Fruit fly (Drosophila melanogaster): ENCODE results near the gene Nhe1.

Gene Nhe1

dm6 chr2L:107476-108436, 1.2 kb upstream of the Nhe1 start (continued):
- peak; percentile 25 for TF ChIP-seq CG2712 (tag; optimal IDR thresholded peaks at IDR 0.05)
- TF ChIP-seq Dad (GFP tag; optimal IDR thresholded peaks at IDR 0.05): no peak
- no peak for TF ChIP-seq hkb (optimal IDR thresholded peaks at IDR 0.05)
- 0 out of 2 replicates have a peak, but pooled peaks have one; percentile 9 for TF ChIP-seq hkb (GFP tag; IDR thresholded peaks at IDR 0.05)
- no peak for TF ChIP-seq dimm (GFP tag; IDR thresholded peaks at IDR 0.05)
- TF ChIP-seq pzg (GFP tag; optimal IDR thresholded peaks at IDR 0.05): peak; percentile 63
- no peak for TF ChIP-seq HLHmδ (GFP tag; optimal IDR thresholded peaks at IDR 0.05)
- peak; percentile 42 for TF ChIP-seq CG17568 (GFP tag; optimal IDR thresholded peaks at IDR 0.05)
- TF ChIP-seq E2f2 (GFP tag; IDR thresholded peaks at IDR 0.05): peak; percentile 59
- TF ChIP-seq MESR4 (GFP tag; optimal IDR thresholded peaks at IDR 0.05): peak; percentile 61
- peak; percentile 63 for TF ChIP-seq nom (GFP tag; optimal IDR thresholded peaks at IDR 0.05)
- TF ChIP-seq CG9727 (GFP tag; optimal IDR thresholded peaks at IDR 0.05): peak; percentile 38
- no peak for TF ChIP-seq phol (tag; optimal IDR thresholded peaks at IDR 0.05)
- TF ChIP-seq gsb (GFP tag; IDR thresholded peaks at IDR 0.05): no peak
- TF ChIP-seq Ets97D (GFP tag; optimal IDR thresholded peaks at IDR 0.05): peak; percentile 24
- no peak for TF ChIP-seq H15 (GFP tag; IDR thresholded peaks at IDR 0.05)
- no peak for TF ChIP-seq sqz (GFP tag; optimal IDR thresholded peaks at IDR 0.05)
- TF ChIP-seq Med (GFP tag): peak; percentile 79
- TF ChIP-seq Nf-YC (tag; optimal IDR thresholded peaks at IDR 0.05): peak; percentile 40
- TF ChIP-seq Max (GFP tag; optimal IDR thresholded peaks at IDR 0.05): peak; percentile 31
- TF ChIP-seq lilli (GFP tag; optimal IDR thresholded peaks at IDR 0.05): peak; percentile 29
- peak; percentile 49; the same call in 1 of the 2 replicates for TF ChIP-seq CG42726 (GFP tag; IDR thresholded peaks at IDR 0.05; ENCODE audit: partially characterized antibody)
- TF ChIP-seq Mes4 (GFP tag; optimal IDR thresholded peaks at IDR 0.05): no peak
- peak in 1 of 3 experiments; percentile 73 for TF ChIP-seq Stat92E (GFP tag; optimal IDR thresholded peaks at IDR 0.05)
- TF ChIP-seq wor (GFP tag; IDR thresholded peaks at IDR 0.05): no peak
- peak; percentile 31 for TF ChIP-seq trem (tag; optimal IDR thresholded peaks at IDR 0.05)
- TF ChIP-seq abd-A (tag; optimal IDR thresholded peaks at IDR 0.05): peak; percentile 85
- TF ChIP-seq C15 (GFP tag; IDR thresholded peaks at IDR 0.05): no peak
- TF ChIP-seq yki (optimal IDR thresholded peaks at IDR 0.05): peak; percentile 34
- TF ChIP-seq HHEX (GFP tag; optimal IDR thresholded peaks at IDR 0.05): peak; percentile 8
- peak; percentile 81 for TF ChIP-seq mirr (GFP tag; optimal IDR thresholded peaks at IDR 0.05)
- peak; percentile 10 for TF ChIP-seq Dek (tag; optimal IDR thresholded peaks at IDR 0.05)
- TF ChIP-seq CG13624 (GFP tag; optimal IDR thresholded peaks at IDR 0.05): peak; percentile 33
- no peak for TF ChIP-seq Neu2 (GFP tag; optimal IDR thresholded peaks at IDR 0.05; ENCODE audit: borderline replicate concordance)
- no peak for TF ChIP-seq CG4360 (GFP tag; IDR thresholded peaks at IDR 0.05)
- peak; percentile 43 for TF ChIP-seq CG8924 (tag; optimal IDR thresholded peaks at IDR 0.05)
- peak; percentile 5; the same call in 1 of the 2 replicates for TF ChIP-seq Drgx (GFP tag; IDR thresholded peaks at IDR 0.05)
- TF ChIP-seq ranshi (GFP tag; IDR thresholded peaks at IDR 0.05): no peak
- no peak for TF ChIP-seq Spps (tag; optimal IDR thresholded peaks at IDR 0.05)
- no peak for TF ChIP-seq CG13123 (GFP tag; optimal IDR thresholded peaks at IDR 0.05)
- no peak for TF ChIP-seq CG8359 (GFP tag; optimal IDR thresholded peaks at IDR 0.05; ENCODE audit: borderline replicate concordance)
- TF ChIP-seq Opbp (GFP tag; IDR thresholded peaks at IDR 0.05; ENCODE audit: partially characterized antibody): no peak
- peak; percentile 45; the same call in 1 of the 3 replicates for TF ChIP-seq otp (GFP tag; IDR thresholded peaks at IDR 0.05)
- no peak for TF ChIP-seq Usf (GFP tag; optimal IDR thresholded peaks at IDR 0.05)
- peak; percentile 35 for TF ChIP-seq kni (GFP tag; optimal IDR thresholded peaks at IDR 0.05)
- peak; percentile 61; the same call in 1 of the 2 replicates for TF ChIP-seq chm (GFP tag; IDR thresholded peaks at IDR 0.05)
- peak; percentile 31 for TF ChIP-seq Vsx1 (GFP tag; optimal IDR thresholded peaks at IDR 0.05)
- no peak for TF ChIP-seq CG10321 (GFP tag; IDR thresholded peaks at IDR 0.05)

Measured in whole organism, embryonic.